Worm (Caenorhabditis elegans) whole organism, young adult: Measurements from ENCODE around the gene Y54G11A.3.

Source experiments
- Y53F4B.3 ChIP-seq: fragments of 200-800 bp; sonication (Bioruptor generic); IDR thresholded peaks from 2 replicates; pipeline ENCODE4 v1.3.6; 2022; ENCODE audit warnings: missing genetic modification reagents, missing genetic modification characterization, missing compliant biosample characterization
- die-1 ChIP-seq: sonication (generic microtip); optimal IDR thresholded peaks from 2 replicates; lab custom pipeline; 2016; ENCODE audit warnings: missing genotype, mild to moderate bottlenecking, missing genetic modification characterization, missing compliant biosample characterization

- no peak for TF ChIP-seq Y53F4B.3 (GFP tag; lab: Robert Waterston, UW)
- no peak for TF ChIP-seq die-1 (tag; lab: Kevin White, UChicago)
These were observed 18.0 kb downstream of the Y54G11A.3 start for ce11 chrII:14294390-14294789.
